Fruit fly (Drosophila melanogaster): ENCODE data around the gene Sytbeta.

DNA sequence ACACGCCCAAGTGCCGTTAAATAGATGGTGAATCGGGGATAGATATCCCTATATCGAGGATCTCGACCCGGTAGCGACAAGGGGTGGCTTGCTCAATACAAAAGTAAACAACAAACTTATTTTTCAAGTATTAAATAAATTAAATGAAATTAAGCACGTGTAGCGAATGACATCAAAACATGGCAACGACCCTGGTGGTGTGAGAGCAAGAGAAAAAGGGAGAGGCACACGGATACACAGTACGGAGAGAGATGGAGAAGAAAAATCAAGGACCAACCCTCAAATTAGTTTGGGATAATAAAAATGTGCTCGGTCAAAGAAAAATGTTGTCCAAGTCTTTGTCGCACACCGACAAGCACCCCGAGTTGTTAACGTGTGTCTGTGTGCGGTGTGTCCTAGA is 43.8 kb downstream of the Sytbeta start:
- no peak for TF ChIP-seq psq (optimal IDR thresholded peaks at IDR 0.05)
- no peak for TF ChIP-seq h (optimal IDR thresholded peaks at IDR 0.05)
- TF ChIP-seq insv (optimal IDR thresholded peaks at IDR 0.05): no peak

All from Kc167 (cell line).